Fruit fly (Drosophila melanogaster): ENCODE data around the gene CG34253.
A peak's percentile ranks its signal among the peaks of the same experiment; 100 is the strongest.

The CG34253 gene

DNA sequence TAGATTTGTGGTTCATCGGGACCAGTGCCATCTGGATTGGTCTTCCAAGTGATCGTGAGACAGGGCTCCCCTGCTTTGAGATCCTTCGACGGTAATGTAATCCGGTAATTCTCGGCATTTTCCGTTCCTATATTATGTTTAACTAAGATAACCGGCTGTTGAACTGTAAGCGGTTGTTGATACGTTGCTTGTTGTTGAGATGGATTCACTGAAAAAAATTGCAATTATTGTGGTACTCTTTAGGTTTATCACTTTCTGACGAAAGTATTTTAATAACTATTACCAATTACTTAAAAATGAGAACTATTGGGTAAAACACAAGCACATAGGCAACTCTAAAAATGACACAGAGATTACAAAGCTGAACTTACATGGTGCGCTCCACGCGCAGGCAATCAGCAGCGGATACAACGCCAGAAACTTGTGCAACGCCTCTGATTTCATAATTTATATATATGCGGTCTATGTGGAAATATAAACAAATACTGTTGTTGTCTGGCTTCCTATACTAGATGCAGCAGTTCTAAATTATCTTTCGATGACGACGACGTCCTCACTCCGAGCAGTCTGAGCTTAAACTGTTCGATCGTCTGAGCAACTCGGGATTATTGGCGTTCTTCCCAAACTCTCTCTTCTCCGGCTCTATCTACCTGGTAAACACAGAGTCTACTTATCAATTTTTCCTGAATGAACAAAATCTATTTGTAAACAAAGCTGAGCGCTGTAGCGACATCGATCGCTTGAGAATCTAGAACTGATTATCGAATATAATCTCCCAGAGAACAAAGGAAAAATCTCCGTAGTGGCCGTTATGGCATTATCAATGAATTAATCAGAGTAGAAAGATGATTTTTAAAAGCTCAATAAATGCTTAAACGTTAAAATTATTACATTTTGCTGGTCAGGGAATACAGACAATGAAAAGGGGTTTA is at the start of gene CG34253:
Gene CG34253 (minus strand): TSS at position 567 of the 932 bp plus-strand sequence.
- no peak for TF ChIP-seq CG17801 (GFP tag; optimal IDR thresholded peaks at IDR 0.05; ENCODE audit: partially characterized antibody)

DNA sequence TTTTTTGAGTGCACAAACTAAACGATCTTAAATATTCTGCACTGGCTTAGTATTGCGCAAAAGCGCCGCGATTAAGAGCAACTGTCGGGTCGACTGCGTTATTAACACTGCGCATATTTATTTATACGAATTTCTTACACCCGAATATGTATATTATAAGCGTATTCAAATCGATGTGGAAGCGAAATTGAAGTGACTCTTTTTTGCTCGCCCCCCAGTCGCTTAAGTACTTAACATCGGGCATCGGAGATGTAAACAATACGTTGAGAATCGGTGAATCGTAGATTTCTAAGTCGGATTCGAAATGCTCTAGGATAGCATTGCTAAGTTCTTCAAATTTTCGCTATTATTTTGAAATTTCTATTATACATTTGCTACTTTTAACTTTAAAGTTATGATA is 45.5 kb upstream of the CG34253 start, which contains the start of gene Cyp312a1:
Gene Cyp312a1 (minus strand): TSS at position 101 of the 400 bp plus-strand sequence.
- TF ChIP-seq CG17801 (GFP tag; optimal IDR thresholded peaks at IDR 0.05; ENCODE audit: partially characterized antibody): no peak

DNA sequence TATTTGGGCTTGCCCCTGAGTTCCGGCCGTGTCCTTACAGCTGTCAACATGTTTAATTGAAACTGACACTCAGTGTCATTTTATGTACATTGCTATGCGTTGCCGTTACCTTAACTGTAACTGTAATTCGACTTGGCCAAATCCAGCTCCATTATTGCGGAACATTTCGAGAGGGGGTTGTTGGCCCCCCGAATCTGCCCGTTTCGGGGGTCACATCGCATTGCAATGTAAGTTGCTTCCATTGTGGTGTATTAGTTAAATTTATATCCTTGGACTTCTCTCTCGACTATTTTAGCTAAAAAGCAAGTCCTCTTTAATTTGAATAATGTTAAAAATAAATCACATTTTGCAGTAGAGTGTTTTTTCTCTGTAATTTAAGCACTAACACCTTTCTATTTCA is 37.0 kb upstream of the CG34253 start:
- no peak for TF ChIP-seq CG17801 (GFP tag; optimal IDR thresholded peaks at IDR 0.05; ENCODE audit: partially characterized antibody)

DNA sequence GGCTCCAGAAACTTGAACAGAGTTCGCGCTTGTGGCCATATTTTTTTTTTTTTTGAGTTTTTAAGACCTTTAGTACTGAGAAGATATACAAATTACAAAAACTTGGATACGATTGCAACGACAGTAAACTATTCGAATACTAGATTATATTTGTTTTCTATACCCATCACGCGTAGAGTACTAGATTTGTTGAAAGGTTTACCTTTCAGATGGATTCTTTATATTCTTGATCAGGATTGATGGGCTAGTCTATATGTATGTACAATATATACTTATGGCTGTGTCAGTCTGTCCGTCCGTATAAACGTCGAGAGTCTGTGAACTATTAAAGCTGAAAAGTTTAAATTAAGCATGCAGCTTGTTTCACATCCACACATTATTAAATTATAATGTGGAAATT is 34.8 kb upstream of the CG34253 start, which contains the start of gene CG42853:
Gene CG42853 (minus strand): TSS at position 101 of the 400 bp plus-strand sequence.
- no peak for TF ChIP-seq CG17801 (GFP tag; optimal IDR thresholded peaks at IDR 0.05; ENCODE audit: partially characterized antibody)

DNA sequence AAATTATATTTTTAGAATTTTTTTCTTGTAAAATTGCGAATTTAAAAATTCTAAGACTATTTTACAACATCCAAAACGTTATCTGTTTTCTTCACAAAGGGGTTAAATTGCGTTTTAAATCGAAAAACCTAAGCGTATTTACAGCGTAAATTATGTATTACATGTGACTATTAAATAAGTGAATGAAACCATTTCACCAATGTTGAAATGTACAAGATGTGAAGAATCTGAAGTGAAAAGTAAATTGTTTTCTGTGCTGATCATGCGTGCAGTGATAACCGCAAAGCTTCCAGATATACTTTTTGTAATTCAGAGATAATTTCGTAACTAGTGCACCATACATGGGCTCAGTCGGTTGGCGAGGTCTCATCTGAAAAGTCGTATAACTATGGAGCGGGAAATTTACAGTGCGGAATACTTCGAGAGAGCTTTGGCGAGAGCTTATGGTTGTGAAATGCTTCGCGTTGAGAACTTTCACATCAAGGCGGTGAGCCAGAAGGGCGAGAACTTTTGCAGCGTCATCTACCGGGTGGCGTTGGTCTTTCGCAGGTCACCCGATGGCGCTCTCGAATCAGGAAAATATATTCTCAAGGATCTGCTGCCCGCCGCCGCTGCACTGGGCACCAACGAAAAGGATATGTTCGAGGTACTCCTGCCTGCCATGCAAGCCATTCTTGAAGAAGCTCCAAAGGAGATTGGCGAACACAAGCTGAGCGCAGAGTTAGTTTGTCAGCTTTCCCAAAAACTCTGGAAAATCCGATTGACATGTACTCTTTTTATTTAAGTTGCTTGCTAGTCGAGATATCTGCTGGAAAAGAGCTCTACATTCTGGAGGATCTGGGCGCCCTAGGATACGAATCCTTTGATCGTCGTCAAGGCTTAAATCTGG is 27.2 kb upstream of the CG34253 start:
- TF ChIP-seq CG17801 (GFP tag; optimal IDR thresholded peaks at IDR 0.05; ENCODE audit: partially characterized antibody): peak; percentile 72

DNA sequence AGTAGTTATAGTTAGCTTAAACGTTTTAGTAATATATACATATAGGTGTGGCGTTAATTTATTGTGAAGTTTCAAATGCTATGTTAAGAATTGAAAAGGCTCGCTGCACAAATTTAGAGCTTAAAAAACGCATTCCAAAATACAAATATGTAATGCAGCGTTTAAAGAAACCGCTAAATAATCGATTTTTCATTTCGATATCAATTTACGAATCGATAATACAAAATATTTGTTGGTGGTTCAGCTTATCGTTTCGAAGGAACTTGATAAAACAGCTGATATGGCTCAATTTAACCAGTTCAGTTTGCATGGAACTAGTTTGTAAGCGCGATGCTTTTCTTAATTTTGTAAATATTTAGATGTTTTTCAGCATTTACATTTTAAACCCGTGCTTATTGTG is 25.5 kb upstream of the CG34253 start, which contains the start of the genes CG32195 and CG7341:
Gene CG32195 (plus strand): TSS at position 291 of the 400 bp plus-strand sequence.
Gene CG7341 (plus strand): TSS at position 291 of the 400 bp plus-strand sequence.
- no peak for TF ChIP-seq CG17801 (GFP tag; optimal IDR thresholded peaks at IDR 0.05; ENCODE audit: partially characterized antibody)

DNA sequence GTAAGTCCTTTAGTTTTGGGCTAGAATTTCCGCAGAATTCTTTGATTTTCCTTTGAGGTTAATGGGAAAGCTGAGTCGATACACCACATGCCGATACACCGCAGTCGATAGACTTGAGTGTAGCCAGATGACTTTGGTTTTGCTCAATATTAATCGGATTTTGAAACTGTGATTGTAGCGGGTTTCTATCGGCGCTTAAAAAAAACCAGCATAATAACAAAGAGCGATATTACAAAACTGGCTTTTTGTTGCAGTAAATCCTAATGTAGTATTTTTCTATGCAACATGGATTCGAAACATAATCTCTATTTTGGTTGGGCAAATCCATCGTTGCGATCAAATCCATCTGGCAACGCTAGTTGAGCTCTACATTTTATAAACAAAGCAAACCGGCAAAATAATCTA is 22.3 kb upstream of the CG34253 start, which contains the start of the genes Polr3D and mus304:
Gene Polr3D (minus strand): TSS at position 116 of the 405 bp plus-strand sequence.
Gene mus304 (plus strand): TSS at position 356 of the 405 bp plus-strand sequence.
- TF ChIP-seq CG17801 (GFP tag; optimal IDR thresholded peaks at IDR 0.05; ENCODE audit: partially characterized antibody): no peak

DNA sequence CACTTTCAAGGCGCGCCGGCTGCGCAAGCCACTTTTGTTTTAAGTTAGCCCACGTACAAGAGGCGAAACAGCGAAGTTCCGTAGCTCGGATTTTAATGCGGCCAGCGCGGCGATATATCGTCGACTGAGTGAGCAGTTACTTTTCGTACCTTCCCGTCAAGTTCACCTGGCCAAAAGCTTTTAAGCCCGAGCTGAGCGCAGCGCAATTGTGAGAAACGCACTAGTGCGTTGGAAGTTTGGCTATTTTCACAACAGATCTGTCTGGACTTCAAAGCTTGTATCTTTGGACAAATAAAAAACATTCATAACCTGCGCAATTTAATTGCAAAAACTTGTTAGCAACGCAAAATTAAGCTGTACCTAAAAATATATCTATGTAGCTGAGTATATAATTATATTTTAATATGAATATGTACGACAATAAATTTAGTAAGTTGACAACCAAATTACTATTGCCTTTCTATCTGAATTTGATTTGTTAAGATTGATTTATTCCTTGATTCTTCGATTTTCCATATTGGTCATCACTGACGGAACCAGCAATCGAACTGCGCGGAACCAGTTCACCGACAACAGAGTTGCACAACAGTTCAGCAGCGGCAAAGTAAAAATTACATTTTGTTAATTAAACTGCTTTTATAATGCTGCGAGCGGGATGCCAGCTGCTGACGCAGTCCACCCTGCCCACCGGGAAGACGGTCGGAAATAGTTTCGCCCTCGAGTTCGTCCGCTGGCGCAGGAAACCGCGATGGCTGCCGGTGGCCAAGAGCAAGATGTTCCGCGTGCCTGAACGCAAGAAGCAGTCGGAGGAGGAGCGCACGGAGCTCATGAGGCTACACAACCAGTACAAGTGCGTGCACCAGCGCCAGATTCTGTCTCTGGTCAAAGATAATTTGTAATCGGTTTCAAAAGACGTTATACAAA is 19.2 kb upstream of the CG34253 start, which contains the start of the genes CG13698 and mRpS26:
Gene CG13698 (minus strand): TSS at position 129 of the 924 bp plus-strand sequence.
Gene mRpS26 (plus strand): TSS at position 559 of the 924 bp plus-strand sequence.
- no peak for TF ChIP-seq CG17801 (GFP tag; optimal IDR thresholded peaks at IDR 0.05; ENCODE audit: partially characterized antibody)

DNA sequence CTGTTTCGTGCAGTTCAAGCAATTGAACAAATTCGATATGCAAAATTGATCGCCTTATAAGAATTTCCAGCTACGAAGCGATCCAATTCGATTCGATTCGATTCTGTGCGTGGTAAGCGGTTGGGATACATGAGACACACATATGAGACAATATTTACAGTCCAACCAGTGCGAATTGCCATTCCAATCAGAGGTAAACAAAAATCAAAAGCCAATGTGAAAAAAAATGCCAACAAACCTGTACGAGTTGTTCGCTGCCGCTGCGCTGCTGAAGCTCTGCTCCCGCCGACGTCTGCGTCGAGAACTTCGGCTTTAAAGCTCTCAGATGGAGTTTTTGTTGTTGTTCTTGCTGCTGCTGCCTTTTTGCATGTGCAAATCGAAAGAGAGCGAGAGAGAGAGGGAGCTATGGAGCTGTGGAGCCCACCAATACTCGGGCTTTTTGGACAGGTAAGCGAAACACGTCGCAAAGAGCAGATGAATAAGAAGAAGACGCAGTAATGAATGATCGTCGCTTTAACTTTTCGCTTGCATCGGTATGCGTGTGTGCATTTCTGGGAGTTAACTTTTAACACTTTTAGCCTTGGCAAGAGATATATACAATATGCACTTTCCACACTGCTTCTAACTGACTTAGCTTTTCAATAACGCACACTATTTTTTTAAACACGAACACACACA is 18.4 kb upstream of the CG34253 start:
- no peak for TF ChIP-seq CG17801 (GFP tag; optimal IDR thresholded peaks at IDR 0.05; ENCODE audit: partially characterized antibody)

DNA sequence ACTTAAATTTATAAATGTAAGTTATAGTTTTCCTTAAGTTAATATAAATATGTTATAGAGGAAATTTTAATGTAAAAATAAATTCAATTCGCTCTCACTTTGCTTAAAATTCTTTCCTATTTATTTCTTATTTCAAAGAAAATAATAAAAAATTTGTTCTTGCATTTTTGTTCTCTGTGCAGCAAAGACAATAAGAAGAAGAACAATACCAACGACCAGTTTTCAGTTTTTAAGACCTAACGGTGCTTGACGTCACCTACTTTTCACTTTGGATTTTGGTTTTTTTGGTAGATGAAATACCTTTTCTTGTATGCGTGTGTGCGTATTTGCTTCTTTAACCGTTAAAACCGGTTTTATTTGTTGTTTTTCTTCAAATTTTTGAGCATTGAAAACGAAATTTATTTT is 15.0 kb upstream of the CG34253 start:
- TF ChIP-seq CG17801 (GFP tag; optimal IDR thresholded peaks at IDR 0.05; ENCODE audit: partially characterized antibody): no peak

DNA sequence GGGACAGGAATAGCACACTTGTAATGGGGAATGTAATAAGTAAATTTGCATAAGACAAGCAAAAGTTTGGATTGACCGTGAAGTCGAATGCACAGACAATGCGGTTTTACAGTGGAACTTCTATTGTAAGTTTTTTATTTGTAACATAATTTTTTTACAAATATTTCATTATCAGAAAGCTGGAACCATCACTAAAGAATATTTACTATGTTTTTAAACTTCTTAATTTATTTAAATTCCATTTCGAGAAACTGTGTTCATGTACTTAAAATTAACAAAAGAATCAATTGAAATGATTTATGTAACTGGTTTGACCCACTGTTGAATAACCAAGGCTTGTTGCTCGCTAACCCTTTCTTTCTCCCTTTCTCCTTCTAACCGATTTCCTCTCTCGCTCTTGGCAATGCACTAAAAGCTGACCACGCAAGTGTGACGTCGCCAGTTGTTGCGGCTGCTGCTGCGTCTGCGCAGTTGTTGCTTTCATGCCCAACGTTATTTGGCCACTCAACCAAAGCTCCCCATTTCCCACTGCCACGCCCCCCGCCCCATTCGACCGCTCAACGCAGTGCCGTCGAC is 14.4 kb upstream of the CG34253 start:
- peak; percentile 48 for TF ChIP-seq CG17801 (GFP tag; optimal IDR thresholded peaks at IDR 0.05; ENCODE audit: partially characterized antibody)

DNA sequence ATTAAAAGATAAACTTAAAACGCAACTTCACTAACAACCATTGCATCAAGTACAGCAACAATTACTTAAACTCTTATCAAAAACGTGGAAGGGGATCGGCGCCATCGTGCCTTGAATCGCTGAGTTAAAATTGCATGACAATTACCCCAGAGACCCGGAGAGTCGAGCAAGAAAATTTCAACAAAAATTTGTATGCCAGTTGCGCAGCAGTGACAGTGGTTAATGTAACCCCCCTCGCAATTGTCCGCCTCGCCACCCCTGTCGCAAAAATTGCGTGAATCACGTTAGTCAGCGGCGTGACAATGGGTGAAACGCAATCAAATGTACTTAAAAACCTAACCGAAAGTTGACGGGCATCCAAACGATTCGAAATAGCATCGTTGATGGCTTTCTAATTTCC is 12.6 kb upstream of the CG34253 start:
- TF ChIP-seq CG17801 (GFP tag; optimal IDR thresholded peaks at IDR 0.05; ENCODE audit: partially characterized antibody): no peak

DNA sequence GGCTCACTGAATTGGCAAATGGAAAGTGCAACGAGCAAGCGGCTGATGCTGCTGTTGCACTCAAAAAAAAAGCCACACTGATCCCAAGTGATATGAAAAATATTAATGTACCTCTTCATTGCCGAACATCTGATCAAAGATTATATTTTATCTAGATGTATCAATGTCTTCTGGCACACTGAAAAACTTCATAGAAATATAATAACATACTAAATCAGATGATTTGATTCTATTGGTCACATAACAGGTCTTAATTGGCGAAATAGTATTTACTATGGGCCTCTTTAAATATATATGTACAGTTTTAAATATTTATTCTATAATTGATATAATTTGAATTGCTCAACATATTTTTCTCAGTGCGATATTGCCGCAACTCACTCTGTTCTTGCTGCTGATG is 9.6 kb upstream of the CG34253 start:
- no peak for TF ChIP-seq CG17801 (GFP tag; optimal IDR thresholded peaks at IDR 0.05; ENCODE audit: partially characterized antibody)
